Fruit fly (Drosophila melanogaster): ENCODE data around the gene CG33271.

The CG33271 gene

dm6 chr3L:11579919-11580318 is 2.6 kb upstream of the CG33271 start, which contains the start of gene CG43390 (continued):
- TF ChIP-seq mirr (GFP tag; optimal IDR thresholded peaks at IDR 0.05) (peak; percentile 89), Elba2 (GFP tag; optimal IDR thresholded peaks at IDR 0.05) (no peak), Rfx (GFP tag; IDR thresholded peaks at IDR 0.05) (peak; percentile 77; the same call in 1 of the 2 replicates), schlank (tag; optimal IDR thresholded peaks at IDR 0.05) (peak; percentile 63), Sry-δ (GFP tag; optimal IDR thresholded peaks at IDR 0.05) (no peak), CG7839 (tag; optimal IDR thresholded peaks at IDR 0.05) (peak; percentile 12), insv (GFP tag; optimal IDR thresholded peaks at IDR 0.05) (peak in 1 of 2 experiments; percentile 45), CG1792 (GFP tag; optimal IDR thresholded peaks at IDR 0.05) (peak; percentile 11), gcm (GFP tag; optimal IDR thresholded peaks at IDR 0.05) (no peak), usp (GFP tag; optimal IDR thresholded peaks at IDR 0.05) (no peak), CG10321 (GFP tag; IDR thresholded peaks at IDR 0.05) (no peak), Bteb2 (GFP tag; optimal IDR thresholded peaks at IDR 0.05) (peak; percentile 7), dysf (GFP tag; IDR thresholded peaks at IDR 0.05) (peak; percentile 51; the same call in 1 of the 3 replicates), CG6813 (GFP tag; optimal IDR thresholded peaks at IDR 0.05) (peak; percentile 6), odd (GFP tag; optimal IDR thresholded peaks at IDR 0.05) (peak; percentile 52), Dip3 (GFP tag; optimal IDR thresholded peaks at IDR 0.05) (no peak), unpg (GFP tag; optimal IDR thresholded peaks at IDR 0.05) (peak; percentile 57), caup (GFP tag; optimal IDR thresholded peaks at IDR 0.05; ENCODE audit: severe bottlenecking) (peak; percentile 94), dmrt99B (tag; optimal IDR thresholded peaks at IDR 0.05) (no peak), slou (GFP tag; optimal IDR thresholded peaks at IDR 0.05) (peak; percentile 4), CG11560 (tag; IDR thresholded peaks at IDR 0.05) (no peak), CG3726 (GFP tag; IDR thresholded peaks at IDR 0.05) (no peak), CG14710 (tag; optimal IDR thresholded peaks at IDR 0.05) (no peak), CG32772 (GFP tag; IDR thresholded peaks at IDR 0.05) (no peak), CG2875 (GFP tag; optimal IDR thresholded peaks at IDR 0.05) (peak; percentile 7), Oaz (GFP tag; IDR thresholded peaks at IDR 0.05) (no peak), abd-A (tag; optimal IDR thresholded peaks at IDR 0.05) (no peak), crol (GFP tag; IDR thresholded peaks at IDR 0.05) (no peak), CG5245 (GFP tag; optimal IDR thresholded peaks at IDR 0.05) (no peak), MTF-1 (GFP tag; optimal IDR thresholded peaks at IDR 0.05; ENCODE audit: borderline replicate concordance) (no peak), CG12744 (GFP tag; optimal IDR thresholded peaks at IDR 0.05) (peak; percentile 7), pfk (GFP tag; optimal IDR thresholded peaks at IDR 0.05) (no peak), pum (GFP tag; optimal IDR thresholded peaks at IDR 0.05) (no peak), repo (GFP tag; optimal IDR thresholded peaks at IDR 0.05) (no peak), sens (GFP tag) (peak; percentile 43), mam (GFP tag; optimal IDR thresholded peaks at IDR 0.05) (peak; percentile 10), Side (GFP tag; optimal IDR thresholded peaks at IDR 0.05) (no peak), CG14050 (GFP tag; IDR thresholded peaks at IDR 0.05) (no peak), CG6791 (GFP tag; IDR thresholded peaks at IDR 0.05; ENCODE audit: partially characterized antibody) (no peak), CG12769 (tag; optimal IDR thresholded peaks at IDR 0.05) (peak; percentile 90), Adf1 (GFP tag; IDR thresholded peaks at IDR 0.05) (peak; percentile 37; the same call in 1 of the 2 replicates), tna (GFP tag; IDR thresholded peaks at IDR 0.05; ENCODE audit: partially characterized antibody) (no peak), E2f2 (GFP tag; IDR thresholded peaks at IDR 0.05) (no peak), CG13424 (tag; optimal IDR thresholded peaks at IDR 0.05) (peak; percentile 27), CG1024 (GFP tag; IDR thresholded peaks at IDR 0.05) (no peak), ase (GFP tag; IDR thresholded peaks at IDR 0.05) (no peak), sob (GFP tag; IDR thresholded peaks at IDR 0.05) (peak; percentile 68; the same call in 1 of the 2 replicates), otp (GFP tag; IDR thresholded peaks at IDR 0.05) (no peak), Ptx1 (GFP tag; IDR thresholded peaks at IDR 0.05) (no peak), org-1 (GFP tag; optimal IDR thresholded peaks at IDR 0.05) (no peak), Dek (tag; optimal IDR thresholded peaks at IDR 0.05) (peak; percentile 72), PHDP (tag; optimal IDR thresholded peaks at IDR 0.05) (peak; percentile 76)

Measured in whole organism, embryonic.